Fruit fly (Drosophila melanogaster) whole organism, embryonic: ENCODE results near the gene Lcp65Ad.

Source experiments
- ATbp ChIP-seq: fragments of 200-800 bp; sonication (Bioruptor generic); optimal IDR thresholded peaks from 2 replicates; lab custom pipeline; 2017; ENCODE audit warnings: missing biosample characterization, mild to moderate bottlenecking, missing genetic modification characterization, missing genetic modification reagents
- Adf1 ChIP-seq: fragments of 200-800 bp; sonication (Bioruptor generic); IDR thresholded peaks from 2 replicates; pipeline ENCODE4 v1.3.6; 2022; ENCODE audit warnings: missing biosample characterization, missing genetic modification characterization
- CG10267 ChIP-seq: fragments of 200-800 bp; sonication (Bioruptor generic); optimal IDR thresholded peaks from 2 replicates; lab custom pipeline; 2018; ENCODE audit warnings: missing biosample characterization, mild to moderate bottlenecking, missing genetic modification characterization, moderate library complexity
- CG10462 ChIP-seq: fragments of 200-800 bp; sonication (Bioruptor generic); optimal IDR thresholded peaks from 2 replicates; lab custom pipeline; 2016; ENCODE audit warnings: missing biosample characterization, missing genetic modification characterization
- CG12769 ChIP-seq: fragments of 200-800 bp; sonication (Bioruptor generic); optimal IDR thresholded peaks from 2 replicates; lab custom pipeline; 2019; ENCODE audit warnings: missing biosample characterization, mild to moderate bottlenecking, missing genetic modification characterization, moderate library complexity
- CG13123 ChIP-seq: fragments of 200-800 bp; sonication (Bioruptor generic); optimal IDR thresholded peaks from 2 replicates; lab custom pipeline; 2016; ENCODE audit warnings: missing biosample characterization, missing genetic modification characterization
- CG16813 ChIP-seq: fragments of 200-800 bp; sonication (Bioruptor generic); IDR thresholded peaks from 3 replicates; pipeline ENCODE4 v1.3.6; 2022; ENCODE audit warnings: missing biosample characterization, missing genetic modification characterization; ENCODE audit not compliant: partially characterized antibody
- CG17186 ChIP-seq: fragments of 200-800 bp; sonication (Bioruptor generic); optimal IDR thresholded peaks from 3 replicates; lab custom pipeline; 2017; ENCODE audit warnings: missing biosample characterization, missing genetic modification reagents, missing genetic modification characterization
- CG17361 ChIP-seq: fragments of 200-800 bp; sonication (Bioruptor generic); IDR thresholded peaks from 3 replicates; pipeline ENCODE4 v1.3.6; 2022; ENCODE audit warnings: missing biosample characterization, missing genetic modification characterization
- CG18262 ChIP-seq: fragments of 200-800 bp; optimal IDR thresholded peaks from 3 replicates; lab custom pipeline; 2019; ENCODE audit warnings: missing biosample characterization, mild to moderate bottlenecking, missing genetic modification characterization, moderate library complexity
- CG2129 ChIP-seq: fragments of 200-800 bp; sonication (Bioruptor generic); IDR thresholded peaks from 2 replicates; pipeline ENCODE4 v1.3.6; 2022; ENCODE audit warnings: missing biosample characterization, missing genetic modification characterization; ENCODE audit not compliant: partially characterized antibody
- CG2199 ChIP-seq: fragments of 200-800 bp; sonication (Bioruptor generic); IDR thresholded peaks from 3 replicates; pipeline ENCODE4 v1.3.6; 2022; ENCODE audit warnings: missing biosample characterization, missing genetic modification characterization
- CG3838 ChIP-seq: fragments of 200-800 bp; sonication (Bioruptor generic); optimal IDR thresholded peaks from 3 replicates; lab custom pipeline; 2016; ENCODE audit warnings: missing biosample characterization, missing genetic modification characterization
- CG43689 ChIP-seq: fragments of 200-800 bp; sonication (Bioruptor generic); IDR thresholded peaks from 2 replicates; pipeline ENCODE4 v1.3.6; 2022; ENCODE audit warnings: missing biosample characterization, missing genetic modification characterization
- CG5953 ChIP-seq: fragments of 200-800 bp; sonication (Bioruptor generic); IDR thresholded peaks from 2 replicates; pipeline ENCODE4 v1.3.6; 2022; ENCODE audit warnings: missing biosample characterization, missing genetic modification characterization
- CG6254 ChIP-seq: fragments of 200-800 bp; sonication (Bioruptor generic); optimal IDR thresholded peaks from 3 replicates; lab custom pipeline; 2017; ENCODE audit warnings: mild to moderate bottlenecking, missing biosample characterization, missing genetic modification reagents, missing genetic modification characterization
- CG6654 ChIP-seq: fragments of 200-800 bp; sonication (Bioruptor generic); optimal IDR thresholded peaks from 2 replicates; lab custom pipeline; 2017; ENCODE audit warnings: missing biosample characterization, mild to moderate bottlenecking, missing genetic modification characterization
- CG7839 ChIP-seq: fragments of 200-800 bp; sonication (Bioruptor generic); optimal IDR thresholded peaks from 3 replicates; lab custom pipeline; 2018; ENCODE audit warnings: missing biosample characterization, mild to moderate bottlenecking, missing genetic modification characterization, moderate library complexity
- CG7963 ChIP-seq: fragments of 200-800 bp; sonication (Bioruptor generic); IDR thresholded peaks from 3 replicates; pipeline ENCODE4 v1.3.6; 2022; ENCODE audit warnings: missing biosample characterization, missing genetic modification characterization; ENCODE audit not compliant: partially characterized antibody
- CG8281 ChIP-seq: fragments of 200-800 bp; sonication (Bioruptor generic); optimal IDR thresholded peaks from 2 replicates; lab custom pipeline; 2018; ENCODE audit warnings: missing biosample characterization, mild to moderate bottlenecking, missing genetic modification characterization, moderate library complexity
- CG8388 ChIP-seq: fragments of 200-800 bp; sonication (Bioruptor generic); optimal IDR thresholded peaks from 2 replicates; lab custom pipeline; 2019; ENCODE audit warnings: missing biosample characterization, mild to moderate bottlenecking, missing genetic modification characterization, moderate library complexity
- CG8478 ChIP-seq: fragments of >200 bp; optimal IDR thresholded peaks from 2 replicates; lab custom pipeline; 2018
- CG9215 ChIP-seq: fragments of 200-800 bp; sonication (Bioruptor generic); IDR thresholded peaks from 2 replicates; pipeline ENCODE4 v1.3.6; 2022; ENCODE audit warnings: missing biosample characterization, missing genetic modification characterization
- CG9609 ChIP-seq: fragments of 200-800 bp; sonication (Bioruptor generic); optimal IDR thresholded peaks from 3 replicates; lab custom pipeline; 2016; ENCODE audit warnings: missing biosample characterization, missing genetic modification characterization
- Chrac-16 ChIP-seq: fragments of 200-800 bp; sonication (Bioruptor generic); optimal IDR thresholded peaks from 3 replicates; lab custom pipeline; 2016; ENCODE audit warnings: missing biosample characterization, missing genetic modification characterization
- Drgx ChIP-seq: fragments of 200-800 bp; sonication (Bioruptor generic); IDR thresholded peaks from 2 replicates; pipeline ENCODE4 v1.3.6; 2022; ENCODE audit warnings: missing biosample characterization, missing genetic modification characterization
- Fer3 ChIP-seq: fragments of 200-800 bp; sonication (Bioruptor generic); optimal IDR thresholded peaks from 2 replicates; lab custom pipeline; 2018; ENCODE audit warnings: missing biosample characterization, mild to moderate bottlenecking, missing genetic modification characterization, moderate library complexity
- H15 ChIP-seq: fragments of 200-800 bp; sonication (Bioruptor generic); IDR thresholded peaks from 3 replicates; pipeline ENCODE4 v1.3.6; 2022; ENCODE audit warnings: missing biosample characterization, missing genetic modification characterization
- H2.0 ChIP-seq: fragments of 200-800 bp; sonication (Bioruptor generic); IDR thresholded peaks from 2 replicates; pipeline ENCODE4 v1.3.6; 2022; ENCODE audit warnings: missing biosample characterization, missing genetic modification characterization
- HLH54F ChIP-seq: fragments of 200-800 bp; sonication (Bioruptor generic); optimal IDR thresholded peaks from 3 replicates; lab custom pipeline; 2016; ENCODE audit warnings: missing biosample characterization, missing genetic modification characterization
- Hr3 ChIP-seq: fragments of 200-800 bp; sonication (Bioruptor generic); optimal IDR thresholded peaks from 3 replicates; lab custom pipeline; 2016; ENCODE audit warnings: missing biosample characterization, missing genetic modification characterization
- NK7.1 ChIP-seq: fragments of 200-800 bp; sonication (Bioruptor generic); optimal IDR thresholded peaks from 3 replicates; lab custom pipeline; 2016; ENCODE audit warnings: missing biosample characterization, missing genetic modification characterization
- Ssrp ChIP-seq: fragments of 200-800 bp; sonication (Bioruptor generic); optimal IDR thresholded peaks from 2 replicates; lab custom pipeline; 2018; ENCODE audit warnings: missing biosample characterization, mild to moderate bottlenecking, missing genetic modification characterization, moderate library complexity
- abd-A ChIP-seq: fragments of 200-800 bp; sonication (Bioruptor generic); optimal IDR thresholded peaks from 3 replicates; lab custom pipeline; 2019; ENCODE audit warnings: missing biosample characterization, mild to moderate bottlenecking, missing genetic modification characterization, moderate library complexity
- ap ChIP-seq: fragments of 200-800 bp; sonication (Bioruptor generic); IDR thresholded peaks from 2 replicates; pipeline ENCODE4 v1.3.6; 2022; ENCODE audit warnings: missing biosample characterization, missing genetic modification characterization
- ase ChIP-seq: fragments of 200-800 bp; sonication (Bioruptor generic); IDR thresholded peaks from 3 replicates; pipeline ENCODE4 v1.3.6; 2022; ENCODE audit warnings: missing biosample characterization, missing genetic modification characterization
- btn ChIP-seq: fragments of 200-800 bp; sonication (Bioruptor generic); optimal IDR thresholded peaks from 2 replicates; lab custom pipeline; 2016; ENCODE audit warnings: missing biosample characterization, missing genetic modification characterization
- da ChIP-seq: fragments of 200-800 bp; sonication (Bioruptor generic); optimal IDR thresholded peaks from 2 replicates; lab custom pipeline; 2016; ENCODE audit warnings: missing biosample characterization, missing genetic modification characterization
- dpn ChIP-seq, 2 experiments: fragments of 200-800 bp; sonication (Bioruptor generic); optimal IDR thresholded peaks; 3 replicates each; lab custom pipeline; 2016; ENCODE audit warnings: missing biosample characterization in 2 of 2, missing genetic modification characterization in 2 of 2
- gsb ChIP-seq: fragments of 200-800 bp; sonication (Bioruptor generic); IDR thresholded peaks from 2 replicates; pipeline ENCODE4 v1.3.6; 2022; ENCODE audit warnings: missing biosample characterization, missing genetic modification characterization
- mirr ChIP-seq: fragments of 200-800 bp; sonication (Bioruptor generic); optimal IDR thresholded peaks from 3 replicates; lab custom pipeline; 2018; ENCODE audit warnings: missing biosample characterization, mild to moderate bottlenecking, missing genetic modification characterization
- pfk ChIP-seq: fragments of 200-800 bp; sonication (Bioruptor generic); optimal IDR thresholded peaks from 2 replicates; lab custom pipeline; 2018; ENCODE audit warnings: missing biosample characterization, mild to moderate bottlenecking, missing genetic modification characterization, moderate library complexity
- pros ChIP-seq: fragments of 200-800 bp; sonication (Bioruptor generic); optimal IDR thresholded peaks from 3 replicates; lab custom pipeline; 2019; ENCODE audit warnings: missing biosample characterization, mild to moderate bottlenecking, missing genetic modification characterization, moderate library complexity
- ro ChIP-seq: fragments of 200-800 bp; sonication (Bioruptor generic); IDR thresholded peaks from 2 replicates; pipeline ENCODE4 v1.3.6; 2022; ENCODE audit warnings: missing biosample characterization, missing genetic modification characterization
- schlank ChIP-seq: fragments of 200-800 bp; sonication (Bioruptor generic); optimal IDR thresholded peaks from 2 replicates; lab custom pipeline; 2018; ENCODE audit warnings: missing biosample characterization, mild to moderate bottlenecking, missing genetic modification characterization
- sd ChIP-seq: fragments of 200-800 bp; sonication (Bioruptor generic); optimal IDR thresholded peaks from 3 replicates; lab custom pipeline; 2018; ENCODE audit warnings: missing biosample characterization, mild to moderate bottlenecking, missing genetic modification characterization, moderate library complexity
- sens-2 ChIP-seq: fragments of 200-800 bp; sonication (Bioruptor generic); IDR thresholded peaks from 2 replicates; pipeline ENCODE4 v1.3.6; 2022; ENCODE audit warnings: missing biosample characterization, missing genetic modification characterization
- ttk ChIP-seq: fragments of 200-800 bp; sonication (Bioruptor generic); IDR thresholded peaks from 2 replicates; pipeline ENCODE4 v2.1.2; 2022; ENCODE audit warnings: missing biosample characterization, missing genetic modification characterization
- z ChIP-seq: fragments of 200-800 bp; sonication (Bioruptor generic); IDR thresholded peaks from 3 replicates; pipeline ENCODE4 v1.3.6; 2022; ENCODE audit warnings: missing biosample characterization, missing genetic modification characterization

The Lcp65Ad gene

dm6 chr3L:6124616-6125408, 18.4 kb upstream of the Lcp65Ad start (continued):
- TF ChIP-seq Ssrp (peak; percentile 13), ttk (GFP tag; lab: Robert Waterston, UW) (peak; percentile 71; the same call in 1 of the 2 replicates), ATbp (GFP tag; lab: Kevin White, UChicago) (peak; percentile 81), ase (GFP tag; lab: Robert Waterston, UW) (peak; percentile 79), CG2199 (GFP tag; lab: Robert Waterston, UW) (peak; percentile 75; the same call in 2 of the 3 replicates), CG17186 (peak; percentile 49), CG7839 (tag; lab: Kevin White, UChicago) (peak; percentile 63), CG12769 (tag; lab: Kevin White, UChicago) (peak; percentile 88), CG17361 (peak; percentile 66), HLH54F (GFP tag; lab: Kevin White, UChicago) (no peak), schlank (tag; lab: Kevin White, UChicago) (peak; percentile 77), CG6654 (GFP tag; lab: Kevin White, UChicago) (peak; percentile 67), CG8281 (tag; lab: Kevin White, UChicago) (peak; percentile 40), CG6254 (GFP tag; lab: Kevin White, UChicago) (peak; percentile 99), gsb (GFP tag; lab: Robert Waterston, UW) (peak; percentile 64), Fer3 (peak; percentile 75), CG10462 (GFP tag; lab: Kevin White, UChicago) (peak; percentile 7), CG16813 (GFP tag; lab: Robert Waterston, UW) (no peak), CG9215 (GFP tag; lab: Robert Waterston, UW) (peak; percentile 28; the same call in 1 of the 2 replicates), CG3838 (GFP tag; lab: Kevin White, UChicago) (peak; percentile 4), sens-2 (GFP tag; lab: Robert Waterston, UW) (peak; percentile 84), pfk (GFP tag; lab: Kevin White, UChicago) (peak; percentile 60), CG13123 (GFP tag; lab: Kevin White, UChicago) (peak; percentile 24), z (no peak; the same call in 2 of the 3 replicates), Drgx (GFP tag; lab: Robert Waterston, UW) (no peak), da (GFP tag; lab: Kevin White, UChicago) (peak; percentile 43), CG10267 (tag; lab: Kevin White, UChicago) (peak; percentile 70), Chrac-16 (GFP tag; lab: Kevin White, UChicago) (no peak), abd-A (tag; lab: Kevin White, UChicago) (no peak), CG8478 (lab: Kevin White, UChicago) (no peak), CG5953 (GFP tag; lab: Robert Waterston, UW) (peak; percentile 79), Hr3 (GFP tag; lab: Kevin White, UChicago) (no peak), CG43689 (GFP tag; lab: Robert Waterston, UW) (peak; percentile 71), pros (no peak), ap (GFP tag; lab: Robert Waterston, UW) (peak; percentile 61), CG7963 (GFP tag; lab: Robert Waterston, UW) (no peak), H2.0 (peak; percentile 58; the same call in 1 of the 2 replicates), Adf1 (GFP tag; lab: Robert Waterston, UW) (peak; percentile 30; the same call in 1 of the 2 replicates), CG18262 (tag; lab: Kevin White, UChicago) (peak; percentile 64), CG8388 (GFP tag; lab: Kevin White, UChicago) (peak; percentile 55), sd (tag; lab: Kevin White, UChicago) (peak; percentile 10), dpn (GFP tag; optimal IDR thresholded peaks at IDR 0.05; lab: Kevin White, UChicago) (peak; percentile 38 to 91), NK7.1 (GFP tag; lab: Kevin White, UChicago) (peak; percentile 79), H15 (GFP tag; lab: Robert Waterston, UW) (peak; percentile 83), CG9609 (GFP tag; lab: Kevin White, UChicago) (peak; percentile 21), btn (peak; percentile 52), mirr (peak; percentile 84), CG2129 (GFP tag; lab: Robert Waterston, UW) (no peak), ro (GFP tag; lab: Robert Waterston, UW) (no peak)
